Worm (Caenorhabditis elegans): ENCODE data around the gene B0348.10.
A peak's percentile ranks its signal among the peaks of the same experiment; 100 is the strongest.

B0348.10 gene

ce11 chrV:28270-28669 is 19.7 kb upstream of the B0348.10 start:
- TF ChIP-seq cog-1 (tag; optimal IDR thresholded peaks at IDR 0.05) = no peak
- TF ChIP-seq med-1 (GFP tag; optimal IDR thresholded peaks at IDR 0.05; ENCODE audit: insufficient read depth) = no peak
- no peak for TF ChIP-seq ztf-29 (GFP tag; IDR thresholded peaks at IDR 0.05)
- TF ChIP-seq ref-1 (GFP tag; conservative IDR thresholded peaks at IDR 0.05) = no peak
- no peak for TF ChIP-seq flt-1 (GFP tag; IDR thresholded peaks at IDR 0.05)
- no peak for TF ChIP-seq tab-1 (GFP tag; IDR thresholded peaks at IDR 0.05)
- no peak for TF ChIP-seq T22C8.4 (GFP tag; IDR thresholded peaks at IDR 0.05)
- TF ChIP-seq klf-2 (GFP tag; conservative IDR thresholded peaks at IDR 0.05) = no peak
- TF ChIP-seq ztf-23 (GFP tag; IDR thresholded peaks at IDR 0.05) = no peak

- TF ChIP-seq ref-1 (GFP tag; conservative IDR thresholded peaks at IDR 0.05) = no peak
Measured at ce11 chrV:27604-28003, 19.1 kb upstream of the B0348.10 start.

DNA sequence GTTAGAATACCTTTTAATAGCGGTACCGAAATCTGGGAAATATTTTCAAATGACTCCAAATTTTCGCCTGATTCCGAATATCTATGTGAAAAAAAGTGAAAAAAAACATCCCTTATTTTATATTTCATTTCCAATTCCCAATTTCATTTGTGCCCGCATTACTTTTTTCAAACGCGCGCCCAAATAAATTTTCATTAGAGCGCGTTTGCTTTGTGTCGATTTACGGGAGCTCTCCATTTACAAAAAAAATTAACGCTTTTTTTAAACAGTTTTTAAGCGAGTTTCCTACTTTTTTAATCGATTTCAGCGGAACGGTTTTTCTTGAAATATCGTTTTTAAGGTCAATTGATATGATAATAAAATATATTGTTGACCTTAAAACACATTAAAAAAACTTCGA is 15.6 kb upstream of the B0348.10 start:
- TF ChIP-seq ztf-29 (GFP tag; IDR thresholded peaks at IDR 0.05) (no peak), med-1 (GFP tag; optimal IDR thresholded peaks at IDR 0.05; ENCODE audit: insufficient read depth) (no peak), ztf-23 (GFP tag; IDR thresholded peaks at IDR 0.05) (no peak), tab-1 (GFP tag; IDR thresholded peaks at IDR 0.05) (no peak)

- TF ChIP-seq cog-1 (tag; optimal IDR thresholded peaks at IDR 0.05) (no peak), flt-1 (GFP tag; IDR thresholded peaks at IDR 0.05) (no peak), ztf-23 (GFP tag; IDR thresholded peaks at IDR 0.05) (no peak), klf-2 (GFP tag; conservative IDR thresholded peaks at IDR 0.05) (no peak), ztf-29 (GFP tag; IDR thresholded peaks at IDR 0.05) (no peak), tab-1 (GFP tag; IDR thresholded peaks at IDR 0.05) (no peak), med-1 (GFP tag; optimal IDR thresholded peaks at IDR 0.05; ENCODE audit: insufficient read depth) (no peak), ref-1 (GFP tag; conservative IDR thresholded peaks at IDR 0.05) (no peak), T22C8.4 (GFP tag; IDR thresholded peaks at IDR 0.05) (no peak)
Measured at ce11 chrV:21848-22247, 13.3 kb upstream of the B0348.10 start.

ce11 chrV:20518-20917 is 12.0 kb upstream of the B0348.10 start, which contains the start of gene egl-8:
Gene egl-8 (plus strand): TSS chrV:20818.
- TF ChIP-seq med-1 (GFP tag; optimal IDR thresholded peaks at IDR 0.05; ENCODE audit: insufficient read depth) (no peak), T22C8.4 (GFP tag; IDR thresholded peaks at IDR 0.05) (no peak), cog-1 (tag; optimal IDR thresholded peaks at IDR 0.05) (no peak)

DNA sequence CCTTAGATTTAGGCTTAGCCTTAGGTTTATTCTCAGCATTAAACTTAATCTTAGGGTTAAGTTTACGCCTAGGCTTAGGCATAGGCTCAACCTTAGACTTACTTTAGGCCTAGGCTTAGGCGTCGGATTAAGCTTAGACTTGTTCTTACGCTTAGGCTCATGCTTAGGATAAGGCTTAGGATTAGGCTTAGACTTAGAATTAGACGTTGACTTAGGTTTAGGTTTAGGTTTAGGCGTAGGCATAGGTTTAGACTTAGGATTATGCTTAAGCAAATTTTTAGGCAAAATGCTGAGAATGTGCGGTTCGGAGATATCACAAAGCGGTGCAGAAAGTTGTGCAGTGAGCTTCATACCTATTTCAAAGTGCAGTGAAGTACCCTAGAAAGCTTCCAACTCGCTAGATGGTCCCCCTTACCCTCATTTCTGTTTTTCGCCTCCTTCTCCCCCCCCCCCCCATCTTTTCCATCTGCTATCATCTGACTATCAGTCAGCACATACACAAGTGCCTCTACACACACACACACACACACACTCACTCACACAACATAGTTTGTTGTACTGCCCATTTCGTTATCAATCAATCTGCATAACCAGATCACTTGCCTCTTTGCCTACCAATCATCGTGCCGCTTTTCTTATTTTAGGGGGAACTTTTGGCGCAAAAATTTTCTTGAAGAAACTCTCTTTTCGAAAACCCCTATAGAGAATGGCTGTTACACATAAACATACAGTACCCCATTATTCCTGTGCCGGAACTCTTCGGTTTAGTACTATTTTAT is 7.7 kb upstream of the B0348.10 start:
- TF ChIP-seq T22C8.4 (GFP tag; IDR thresholded peaks at IDR 0.05) (no peak), klf-2 (GFP tag; conservative IDR thresholded peaks at IDR 0.05) (no peak), cog-1 (tag; optimal IDR thresholded peaks at IDR 0.05) (no peak), med-1 (GFP tag; optimal IDR thresholded peaks at IDR 0.05; ENCODE audit: insufficient read depth) (no peak), tab-1 (GFP tag; IDR thresholded peaks at IDR 0.05) (no peak), ztf-29 (GFP tag; IDR thresholded peaks at IDR 0.05) (no peak), flt-1 (GFP tag; IDR thresholded peaks at IDR 0.05) (no peak), ref-1 (GFP tag; conservative IDR thresholded peaks at IDR 0.05) (no peak), ztf-23 (GFP tag; IDR thresholded peaks at IDR 0.05) (no peak)

ce11 chrV:11708-12107 is 3.2 kb upstream of the B0348.10 start:
- no peak for TF ChIP-seq T22C8.4 (GFP tag; IDR thresholded peaks at IDR 0.05)
- TF ChIP-seq ztf-29 (GFP tag; IDR thresholded peaks at IDR 0.05) = no peak
- no peak for TF ChIP-seq klf-2 (GFP tag; conservative IDR thresholded peaks at IDR 0.05)
- no peak for TF ChIP-seq ztf-23 (GFP tag; IDR thresholded peaks at IDR 0.05)
- no peak for TF ChIP-seq tab-1 (GFP tag; IDR thresholded peaks at IDR 0.05)
- TF ChIP-seq med-1 (GFP tag; optimal IDR thresholded peaks at IDR 0.05; ENCODE audit: insufficient read depth) = no peak
- TF ChIP-seq ref-1 (GFP tag; conservative IDR thresholded peaks at IDR 0.05) = no peak
- TF ChIP-seq cog-1 (tag; optimal IDR thresholded peaks at IDR 0.05) = no peak
- TF ChIP-seq flt-1 (GFP tag; IDR thresholded peaks at IDR 0.05) = no peak

DNA sequence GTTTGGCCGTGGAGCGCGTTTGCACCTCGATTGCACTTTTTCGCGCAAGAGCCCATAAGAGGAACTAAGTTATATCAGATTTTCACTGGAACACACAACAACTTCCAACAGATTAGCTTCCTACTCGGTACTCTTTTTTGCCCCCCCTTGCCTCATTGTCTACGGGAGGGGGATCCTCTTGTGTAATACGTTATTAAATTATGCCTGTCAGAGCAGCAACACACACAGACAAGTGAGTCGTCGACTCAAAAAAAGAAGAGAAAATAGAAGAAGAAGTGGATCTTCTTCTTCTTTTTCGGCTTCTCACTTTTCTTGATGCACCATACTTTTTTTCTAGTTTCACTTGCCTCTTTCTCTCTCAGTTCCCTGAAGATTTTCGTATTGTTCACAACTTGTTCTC is 2.6 kb upstream of the B0348.10 start:
- TF ChIP-seq ztf-23 (GFP tag; IDR thresholded peaks at IDR 0.05) (no peak), ref-1 (GFP tag; conservative IDR thresholded peaks at IDR 0.05) (no peak), med-1 (GFP tag; optimal IDR thresholded peaks at IDR 0.05; ENCODE audit: insufficient read depth) (no peak), T22C8.4 (GFP tag; IDR thresholded peaks at IDR 0.05) (no peak), cog-1 (tag; optimal IDR thresholded peaks at IDR 0.05) (no peak), flt-1 (GFP tag; IDR thresholded peaks at IDR 0.05) (no peak), klf-2 (GFP tag; conservative IDR thresholded peaks at IDR 0.05) (no peak), ztf-29 (GFP tag; IDR thresholded peaks at IDR 0.05) (no peak), tab-1 (GFP tag; IDR thresholded peaks at IDR 0.05) (no peak)

DNA sequence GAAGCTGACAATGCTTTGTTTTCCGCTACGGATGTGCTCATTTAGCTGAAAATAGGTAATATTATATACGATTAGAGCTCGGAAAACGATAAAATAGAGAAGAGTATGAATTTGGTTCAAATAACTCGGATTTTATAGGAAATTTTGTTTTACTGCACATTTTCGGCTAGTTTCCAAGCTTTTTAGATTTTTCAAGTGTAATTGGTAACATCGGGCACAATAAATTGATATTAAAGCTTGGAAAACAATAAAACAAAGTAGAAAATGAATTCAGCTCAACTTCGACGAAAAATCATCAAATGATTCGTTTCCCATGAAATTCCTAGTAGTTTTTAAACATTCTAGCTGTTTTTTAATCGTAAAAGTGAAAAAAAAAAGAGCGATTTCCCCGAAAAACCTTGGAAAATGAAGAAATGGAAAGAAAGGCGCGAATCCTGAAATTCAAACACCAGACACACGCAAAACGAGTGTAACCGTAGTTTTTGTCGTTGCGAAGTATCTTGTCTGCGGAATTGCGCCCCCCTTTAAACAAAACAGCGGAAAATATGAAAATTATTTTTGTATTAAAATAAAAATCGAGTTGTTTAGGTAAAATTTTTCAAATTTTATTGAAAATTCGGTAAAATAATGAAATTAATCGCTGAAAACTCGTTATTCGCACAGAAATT is 627 bp downstream of the B0348.10 start, which contains the start of gene ife-3:
Gene ife-3 (minus strand): TSS at position 51 of the 668 bp plus-strand sequence.
- no peak for TF ChIP-seq klf-2 (GFP tag; conservative IDR thresholded peaks at IDR 0.05)

DNA sequence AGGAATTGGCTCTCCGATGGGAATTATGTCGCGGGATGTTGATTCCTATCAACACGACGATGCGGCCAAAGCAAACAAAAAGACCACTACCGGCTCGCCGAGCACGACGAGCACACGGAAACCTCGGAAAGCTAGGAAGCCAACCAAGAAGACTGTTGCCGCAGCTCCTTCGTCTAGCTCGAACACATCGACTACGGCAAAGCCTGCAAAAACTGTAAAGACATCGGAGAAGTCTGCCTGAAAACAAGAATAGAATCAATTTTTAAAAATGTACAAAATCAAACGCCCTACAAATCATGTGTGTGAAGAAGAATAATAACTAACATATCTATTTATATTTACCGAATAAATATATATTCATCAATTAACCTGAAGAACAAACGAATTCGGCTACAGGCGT is 2.3 kb downstream of the B0348.10 start:
- TF ChIP-seq flt-1 (GFP tag; IDR thresholded peaks at IDR 0.05) = 0 out of 2 replicates have a peak, but pooled peaks have one; percentile 48
- no peak for TF ChIP-seq med-1 (GFP tag; optimal IDR thresholded peaks at IDR 0.05; ENCODE audit: insufficient read depth)

All from whole organism, midembryonic.